Worm (Caenorhabditis elegans) whole organism, L3 larva: ENCODE data around the gene ccpp-6.

Experiments
- R02D3.7 ChIP-seq: fragments of 150-350 bp; optimal IDR thresholded peaks from 2 replicates; lab custom pipeline; 2014; ENCODE audit warnings: missing biosample characterization, missing genetic modification characterization
- ZK546.5 ChIP-seq: sonication (generic microtip); optimal IDR thresholded peaks from 2 replicates; lab custom pipeline; 2017; ENCODE audit warnings: missing biosample characterization, missing genetic modification characterization
- aly-2 ChIP-seq: fragments of 150-350 bp; optimal IDR thresholded peaks from 2 replicates; lab custom pipeline; 2014; ENCODE audit warnings: missing biosample characterization, missing genetic modification characterization
- ama-1 ChIP-seq: fragments of 150-350 bp; optimal IDR thresholded peaks from 2 replicates; lab custom pipeline; 2018
- ceh-28 ChIP-seq: fragments of 150-350 bp; optimal IDR thresholded peaks from 2 replicates; lab custom pipeline; 2014; ENCODE audit warnings: missing biosample characterization, missing genetic modification reagents, missing genetic modification characterization
- ceh-82 ChIP-seq: fragments of 150-350 bp; optimal IDR thresholded peaks from 2 replicates; lab custom pipeline; 2014; ENCODE audit warnings: missing biosample characterization, missing genetic modification characterization
- ceh-9 ChIP-seq: sonication (generic microtip); optimal IDR thresholded peaks from 2 replicates; lab custom pipeline; 2018; ENCODE audit warnings: missing biosample characterization, missing genetic modification characterization
- daf-12 ChIP-seq: fragments of 150-350 bp; optimal IDR thresholded peaks from 2 replicates; lab custom pipeline; 2014; ENCODE audit warnings: missing biosample characterization, missing genetic modification reagents, missing genetic modification characterization
- egl-27 ChIP-seq: sonication (generic microtip); optimal IDR thresholded peaks from 4 replicates; lab custom pipeline; 2017; ENCODE audit warnings: missing biosample characterization, missing genetic modification reagents, missing genetic modification characterization
- egl-5 ChIP-seq: fragments of 150-350 bp; optimal IDR thresholded peaks from 2 replicates; lab custom pipeline; 2017; ENCODE audit warnings: missing biosample characterization, missing genetic modification reagents, missing genetic modification characterization, inconsistent platforms
- elt-2 ChIP-seq: sonication (generic microtip); optimal IDR thresholded peaks from 2 replicates; lab custom pipeline; 2016; ENCODE audit warnings: missing genetic modification reagents, mild to moderate bottlenecking, missing genetic modification characterization, missing compliant biosample characterization
- elt-3 ChIP-seq, 3 experiments: fragments of 150-350 bp in 1 of 3; sonication (generic microtip) in 2 of 3; optimal IDR thresholded peaks; 2 replicates in 2 of 3; 4 replicates in 1 of 3; lab custom pipeline; 2014 to 2017; ENCODE audit warnings: missing biosample characterization in 3 of 3, missing genetic modification characterization in 3 of 3
- eor-1 ChIP-seq, 2 experiments: fragments of 150-350 bp; optimal IDR thresholded peaks; 2 replicates each; lab custom pipeline; 2014 to 2018; ENCODE audit warnings: missing biosample characterization in 2 of 2, missing genetic modification characterization in 2 of 2
- fkh-10 ChIP-seq: sonication (generic microtip); optimal IDR thresholded peaks from 2 replicates; lab custom pipeline; 2017; ENCODE audit warnings: missing biosample characterization, missing genetic modification reagents, missing genetic modification characterization
- fkh-2 ChIP-seq: fragments of 150-350 bp; optimal IDR thresholded peaks from 2 replicates; lab custom pipeline; 2014; ENCODE audit warnings: missing biosample characterization, missing genetic modification reagents, missing genetic modification characterization
- hmg-11 ChIP-seq: sonication (generic microtip); optimal IDR thresholded peaks from 2 replicates; lab custom pipeline; 2016; ENCODE audit warnings: missing genetic modification characterization, missing compliant biosample characterization
- jun-1 ChIP-seq: fragments of 150-350 bp; optimal IDR thresholded peaks from 2 replicates; lab custom pipeline; 2014; ENCODE audit warnings: missing biosample characterization, missing genetic modification reagents, missing genetic modification characterization
- lin-15B ChIP-seq: fragments of 150-350 bp; optimal IDR thresholded peaks from 2 replicates; lab custom pipeline; 2014; ENCODE audit warnings: missing biosample characterization, missing genetic modification characterization
- lin-39 ChIP-seq: fragments of 150-350 bp; optimal IDR thresholded peaks from 2 replicates; lab custom pipeline; 2018; ENCODE audit warnings: missing biosample characterization, missing genetic modification reagents, missing genetic modification characterization
- lsy-12 ChIP-seq: sonication (generic microtip); optimal IDR thresholded peaks from 2 replicates; lab custom pipeline; 2016; ENCODE audit warnings: mild to moderate bottlenecking, missing genetic modification characterization, missing compliant biosample characterization
- mdl-1 ChIP-seq: fragments of 150-350 bp; optimal IDR thresholded peaks from 2 replicates; lab custom pipeline; 2014; ENCODE audit warnings: missing biosample characterization, missing genetic modification characterization
- mml-1 ChIP-seq: fragments of 150-350 bp; sonication (generic microtip); optimal IDR thresholded peaks from 3 replicates; lab custom pipeline; 2014; ENCODE audit warnings: missing biosample characterization, missing genetic modification characterization
- nhr-11 ChIP-seq: fragments of 150-350 bp; optimal IDR thresholded peaks from 2 replicates; lab custom pipeline; 2014; ENCODE audit warnings: missing biosample characterization, missing genetic modification characterization
- nhr-23 ChIP-seq: fragments of 150-350 bp; optimal IDR thresholded peaks from 2 replicates; lab custom pipeline; 2014; ENCODE audit warnings: missing biosample characterization, missing genetic modification reagents, missing genetic modification characterization
- nhr-237 ChIP-seq: fragments of 150-350 bp; optimal IDR thresholded peaks from 2 replicates; lab custom pipeline; 2014; ENCODE audit warnings: missing biosample characterization, missing genetic modification characterization
- nhr-25 ChIP-seq: sonication (generic microtip); optimal IDR thresholded peaks from 2 replicates; lab custom pipeline; 2017; ENCODE audit warnings: missing biosample characterization, missing genetic modification characterization
- nhr-43 ChIP-seq: sonication (generic microtip); optimal IDR thresholded peaks from 2 replicates; lab custom pipeline; 2016; ENCODE audit warnings: mild to moderate bottlenecking, missing genetic modification characterization, missing compliant biosample characterization; ENCODE audit not compliant: poor library complexity, severe bottlenecking
- nhr-77 ChIP-seq: fragments of 150-350 bp; optimal IDR thresholded peaks from 2 replicates; lab custom pipeline; 2014; ENCODE audit warnings: missing biosample characterization, missing genetic modification characterization
- pha-4 ChIP-seq: fragments of 150-350 bp; optimal IDR thresholded peaks from 2 replicates; lab custom pipeline; 2014; ENCODE audit warnings: missing biosample characterization, missing genetic modification reagents, missing genetic modification characterization
- pqm-1 ChIP-seq: fragments of 150-350 bp; optimal IDR thresholded peaks from 2 replicates; lab custom pipeline; 2017; ENCODE audit warnings: missing biosample characterization, missing genetic modification characterization, inconsistent platforms
- sea-2 ChIP-seq: fragments of 150-350 bp; sonication (generic microtip); optimal IDR thresholded peaks from 4 replicates; lab custom pipeline; 2014; ENCODE audit warnings: missing biosample characterization, missing genetic modification reagents, missing genetic modification characterization
- skn-1 ChIP-seq: fragments of 150-350 bp; optimal IDR thresholded peaks from 2 replicates; lab custom pipeline; 2014; ENCODE audit warnings: missing biosample characterization, missing genetic modification characterization
- snpc-4 ChIP-seq: fragments of 150-350 bp; optimal IDR thresholded peaks from 2 replicates; lab custom pipeline; 2014; ENCODE audit warnings: missing biosample characterization, missing genetic modification characterization
- tbx-2 ChIP-seq: sonication (generic microtip); optimal IDR thresholded peaks from 2 replicates; lab custom pipeline; 2016; ENCODE audit warnings: mild to moderate bottlenecking, missing genetic modification characterization, missing compliant biosample characterization
- unc-39 ChIP-seq: sonication (generic microtip); optimal IDR thresholded peaks from 4 replicates; lab custom pipeline; 2017; ENCODE audit warnings: missing biosample characterization, missing genetic modification characterization
- zag-1 ChIP-seq: fragments of 150-350 bp; optimal IDR thresholded peaks from 2 replicates; lab custom pipeline; 2014; ENCODE audit warnings: missing biosample characterization, missing genetic modification characterization
- ztf-11 ChIP-seq: fragments of 150-350 bp; optimal IDR thresholded peaks from 2 replicates; lab custom pipeline; 2014; ENCODE audit warnings: missing biosample characterization, missing genetic modification characterization
- ztf-4 ChIP-seq: fragments of 150-350 bp; optimal IDR thresholded peaks from 2 replicates; lab custom pipeline; 2014; ENCODE audit warnings: missing biosample characterization, missing genetic modification characterization

The ccpp-6 gene

DNA sequence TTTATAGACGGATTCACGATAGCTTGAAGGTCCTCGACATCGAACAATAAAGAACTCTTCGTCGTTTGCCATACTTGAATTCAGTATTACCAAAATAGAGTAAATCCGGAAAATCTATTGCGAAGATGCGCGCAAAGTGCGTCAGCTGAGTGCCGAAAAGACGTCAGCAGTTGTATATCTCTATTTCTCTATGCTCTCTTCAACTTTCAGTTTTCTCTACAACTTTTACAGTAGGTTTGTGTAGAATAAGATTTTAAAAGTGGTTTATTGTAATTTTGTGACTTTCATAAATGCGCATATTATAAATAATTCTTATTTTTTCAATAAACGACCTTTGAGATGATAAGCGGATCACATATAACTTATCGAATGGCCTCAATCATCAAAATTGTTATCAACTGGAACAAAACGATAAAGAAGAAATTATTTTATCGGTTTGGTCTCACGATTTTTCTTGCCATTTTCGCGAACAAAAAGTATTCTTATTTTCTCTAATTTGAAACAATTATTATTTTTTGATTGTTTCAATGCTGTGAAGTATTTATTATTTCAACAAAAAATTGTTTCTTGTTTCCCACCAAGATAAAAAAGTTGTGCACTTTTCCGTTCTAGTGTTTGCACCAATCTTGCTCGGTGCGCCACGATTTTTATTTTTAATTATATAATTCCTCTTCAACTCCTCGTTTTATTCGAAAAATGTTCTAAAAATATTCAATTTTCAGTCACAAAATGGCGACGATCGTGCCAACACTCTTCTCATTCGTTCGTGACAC lies 13.7 kb downstream of the ccpp-6 start, which contains the start of the genes agt-2 and F09E5.3 (continued):
- TF ChIP-seq elt-3 (tag; optimal IDR thresholded peaks at IDR 0.05; lab: Kevin White, UChicago) (no peak), pha-4 (tag; lab: Kevin White, UChicago) (peak; percentile 97), nhr-11 (tag; lab: Kevin White, UChicago) (peak; percentile 81), daf-12 (no peak), R02D3.7 (peak; percentile 75), nhr-237 (tag; lab: Kevin White, UChicago) (no peak)

- no peak for TF ChIP-seq elt-2 (tag; lab: Kevin White, UChicago)
Measured at ce11 chrII:5370641-5371040, 16.5 kb downstream of the ccpp-6 start, which contains the start of gene F09E5.12. TSS of gene F09E5.12 (minus strand) at chrII:5370741.

DNA sequence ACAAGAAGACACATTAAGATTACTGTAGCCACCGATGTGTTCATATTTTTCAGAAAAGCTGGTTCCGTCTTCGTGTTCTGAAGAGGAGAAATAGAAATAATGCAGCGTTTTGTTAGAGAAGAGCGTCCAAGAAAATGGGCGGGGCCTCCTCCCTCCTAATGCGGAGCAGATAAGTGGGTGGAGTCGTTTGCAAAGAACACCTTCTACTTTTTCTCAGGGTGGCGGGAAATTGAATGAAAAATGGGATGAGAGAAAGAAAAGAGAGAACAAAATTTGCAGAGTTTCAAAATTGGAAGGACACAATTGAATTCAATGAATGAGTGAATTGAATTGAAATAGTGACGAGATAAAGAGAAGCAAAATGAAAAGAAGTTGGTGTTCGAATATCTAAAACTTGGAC lies 21.5 kb downstream of the ccpp-6 start, which contains the start of gene F09E5.16:
Gene F09E5.16 (minus strand): TSS at position 101 of the 400 bp plus-strand sequence.
- TF ChIP-seq egl-27 (no peak), sea-2 (no peak), egl-5 (tag; lab: Kevin White, UChicago) (no peak), nhr-43 (no peak), mml-1 (no peak), elt-3 (tag; optimal IDR thresholded peaks at IDR 0.05; lab: Kevin White, UChicago) (no peak)

DNA sequence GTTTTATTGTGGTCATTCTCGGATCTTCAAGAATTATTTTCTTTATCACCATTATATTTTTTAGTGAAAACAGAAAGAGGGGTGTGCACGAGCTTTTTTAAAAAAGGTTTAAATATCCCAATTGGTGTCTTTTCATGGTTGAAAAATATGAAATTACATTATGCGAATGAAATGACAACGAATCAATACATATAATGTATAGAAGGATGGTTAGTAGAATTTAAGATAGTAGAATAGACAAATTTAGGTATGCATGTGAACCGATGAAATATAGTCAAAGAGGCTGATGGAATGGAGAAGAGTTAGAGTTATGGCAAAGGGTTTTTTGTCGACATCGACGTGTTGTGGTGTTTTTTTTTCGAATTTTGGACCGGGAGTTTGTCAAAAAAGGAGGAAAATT lies 22.6 kb downstream of the ccpp-6 start:
- TF ChIP-seq egl-5 (tag; lab: Kevin White, UChicago) = no peak
- no peak for TF ChIP-seq unc-39 (tag; lab: Kevin White, UChicago)
- no peak for TF ChIP-seq nhr-77 (tag; lab: Kevin White, UChicago)
- no peak for TF ChIP-seq tbx-2
- TF ChIP-seq aly-2 (tag; lab: Kevin White, UChicago) = no peak
- TF ChIP-seq zag-1 = no peak
- no peak for TF ChIP-seq R02D3.7
- no peak for TF ChIP-seq lsy-12 (tag; lab: Kevin White, UChicago)
- TF ChIP-seq eor-1 (tag; optimal IDR thresholded peaks at IDR 0.05; lab: Kevin White, UChicago) = no peak
- no peak for TF ChIP-seq daf-12
- no peak for TF ChIP-seq ceh-28 (tag; lab: Kevin White, UChicago)
- no peak for TF ChIP-seq ceh-9 (tag; lab: Kevin White, UChicago)
- TF ChIP-seq mml-1 = no peak
- TF ChIP-seq ztf-11 (tag; lab: Kevin White, UChicago) = no peak
- no peak for TF ChIP-seq egl-27
- no peak for TF ChIP-seq lin-15B (tag; lab: Kevin White, UChicago)
- TF ChIP-seq jun-1 = no peak

DNA sequence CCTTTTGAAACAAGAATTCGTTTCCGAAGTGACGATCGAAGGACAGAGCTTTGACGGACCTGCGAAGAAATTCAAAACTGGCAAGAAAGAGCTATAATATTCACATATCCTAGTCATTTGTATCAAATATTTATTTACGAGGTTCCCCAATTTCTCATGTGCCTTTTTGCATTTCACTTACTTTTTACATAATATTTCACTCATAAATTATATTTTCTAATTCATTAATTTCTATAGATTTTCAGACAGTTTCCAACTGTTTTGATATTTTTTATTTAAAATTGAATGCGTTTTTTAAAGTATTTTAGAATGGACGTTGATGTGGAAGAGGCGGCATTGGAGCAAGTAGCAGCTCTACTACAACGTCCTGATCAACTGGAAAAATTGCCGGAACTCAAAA lies 27.9 kb downstream of the ccpp-6 start, which contains the start of gene sec-6:
Gene sec-6 (plus strand): TSS at position 301 of the 400 bp plus-strand sequence.
- TF ChIP-seq lin-39 (tag; lab: Kevin White, UChicago) = no peak
- TF ChIP-seq tbx-2 = no peak
- TF ChIP-seq snpc-4 (tag; lab: Kevin White, UChicago) = no peak
- TF ChIP-seq fkh-2 (tag; lab: Kevin White, UChicago) = no peak
- no peak for TF ChIP-seq nhr-237 (tag; lab: Kevin White, UChicago)
- TF ChIP-seq nhr-23 (tag; lab: Kevin White, UChicago) = no peak
- TF ChIP-seq ztf-4 (tag; lab: Kevin White, UChicago) = no peak
- no peak for TF ChIP-seq mdl-1
- TF ChIP-seq sea-2 = no peak
- TF ChIP-seq ama-1 (lab: Kevin White, UChicago) = no peak
- TF ChIP-seq egl-27 = no peak
- TF ChIP-seq daf-12 = no peak
- no peak for TF ChIP-seq zag-1
- TF ChIP-seq egl-5 (tag; lab: Kevin White, UChicago) = no peak

DNA sequence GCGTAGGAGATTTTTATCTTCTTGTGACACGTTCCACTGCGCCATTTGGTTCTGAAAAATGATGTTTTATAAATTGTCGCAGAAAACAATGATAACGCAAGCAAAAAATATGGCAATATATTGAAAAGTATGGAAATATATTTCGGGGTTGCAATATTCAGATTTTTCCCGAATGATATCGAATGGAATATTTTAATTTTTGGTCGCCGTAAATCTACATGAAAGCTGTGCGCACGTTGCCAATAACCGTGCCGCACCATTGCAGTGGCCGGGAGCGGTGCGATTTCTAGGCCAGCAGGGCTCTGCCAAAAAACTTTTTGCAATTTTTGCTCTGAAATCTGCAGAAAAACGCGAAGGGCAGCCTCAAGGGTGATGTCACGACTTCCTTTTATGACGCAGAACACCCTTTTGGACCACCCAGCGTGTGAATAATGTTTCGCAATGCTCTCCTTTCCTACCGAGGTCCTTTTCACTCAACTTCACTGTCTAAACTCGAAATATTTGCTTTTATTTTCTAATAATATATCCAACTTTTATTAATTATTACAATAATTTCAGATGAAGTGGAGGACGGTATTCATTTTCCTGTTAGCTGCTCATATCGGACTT lies 28.9 kb downstream of the ccpp-6 start, which contains the start of the genes F09E5.11 and bmy-1:
Gene F09E5.11 (minus strand): TSS at position 51 of the 609 bp plus-strand sequence.
Gene bmy-1 (plus strand): TSS at position 559 of the 609 bp plus-strand sequence.
- TF ChIP-seq mml-1 (no peak), ZK546.5 (tag; lab: Kevin White, UChicago) (no peak), R02D3.7 (peak; percentile 98), jun-1 (peak; percentile 35), snpc-4 (tag; lab: Kevin White, UChicago) (peak; percentile 81), unc-39 (tag; lab: Kevin White, UChicago) (no peak), nhr-25 (peak; percentile 70), ceh-28 (tag; lab: Kevin White, UChicago) (peak; percentile 70), ceh-82 (tag; lab: Kevin White, UChicago) (peak; percentile 78), lsy-12 (tag; lab: Kevin White, UChicago) (peak; percentile 71), egl-5 (tag; lab: Kevin White, UChicago) (peak; percentile 51), hmg-11 (tag; lab: Kevin White, UChicago) (peak; percentile 70), nhr-43 (peak; percentile 88), pha-4 (tag; lab: Kevin White, UChicago) (peak; percentile 75), lin-39 (tag; lab: Kevin White, UChicago) (peak; percentile 80), fkh-10 (GFP tag; lab: Kevin White, UChicago) (peak; percentile 58), tbx-2 (peak; percentile 17), ama-1 (lab: Kevin White, UChicago) (no peak), elt-2 (tag; lab: Kevin White, UChicago) (peak; percentile 85), nhr-23 (tag; lab: Kevin White, UChicago) (peak; percentile 62), ceh-9 (tag; lab: Kevin White, UChicago) (no peak), pqm-1 (tag; lab: Kevin White, UChicago) (peak; percentile 39), skn-1 (peak; percentile 40), lin-15B (tag; lab: Kevin White, UChicago) (peak; percentile 89), ztf-11 (tag; lab: Kevin White, UChicago) (no peak)
